Fruit fly (Drosophila melanogaster): ENCODE data around the gene CG7276.
A peak's percentile ranks its signal among the peaks of the same experiment; 100 is the strongest.

CG7276 gene

DNA sequence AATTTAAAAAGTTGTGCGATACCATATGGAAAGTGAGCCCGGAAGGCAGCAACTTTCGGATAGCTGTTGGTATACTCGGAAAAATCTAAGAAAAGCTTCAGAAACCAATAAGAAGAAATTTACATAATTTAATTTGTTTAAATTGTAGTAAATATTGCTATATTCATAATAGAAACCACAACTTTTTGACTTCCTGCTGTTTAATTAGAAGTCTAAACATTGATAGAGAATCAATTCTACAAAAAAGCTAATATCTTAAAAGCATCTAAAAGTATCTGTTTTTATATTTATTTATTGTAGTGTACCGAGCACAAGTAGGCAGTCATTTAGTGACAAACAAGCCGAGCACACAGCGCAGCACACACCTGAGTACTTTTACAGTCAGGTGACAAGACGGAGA is 1.7 kb upstream of the CG7276 start, which contains the start of gene CG13455:
TSS of gene CG13455 (plus strand) at position 301 of the 400 bp plus-strand sequence.
- TF ChIP-seq Snoo (tag; optimal IDR thresholded peaks at IDR 0.05) (no peak), CG4496 (GFP tag; IDR thresholded peaks at IDR 0.05) (no peak), CG15710 (tag; optimal IDR thresholded peaks at IDR 0.05) (no peak), CG10348 (GFP tag; IDR thresholded peaks at IDR 0.05) (no peak), CG14655 (GFP tag; optimal IDR thresholded peaks at IDR 0.05) (no peak)

dm6 chr3L:15498745-15499144 is 743 bp downstream of the CG7276 start, which contains the start of gene CG7275:
CG7275 (plus strand) TSS chr3L:15498959.
- no peak for TF ChIP-seq fd96Ca (GFP tag; IDR thresholded peaks at IDR 0.05)
- no peak for TF ChIP-seq rn (GFP tag; IDR thresholded peaks at IDR 0.05)
- TF ChIP-seq CG34367 (tag; optimal IDR thresholded peaks at IDR 0.05), result no peak
- TF ChIP-seq CG13204 (GFP tag; optimal IDR thresholded peaks at IDR 0.05), result no peak
- peak; percentile 7 for TF ChIP-seq CG15710 (tag; optimal IDR thresholded peaks at IDR 0.05)

DNA sequence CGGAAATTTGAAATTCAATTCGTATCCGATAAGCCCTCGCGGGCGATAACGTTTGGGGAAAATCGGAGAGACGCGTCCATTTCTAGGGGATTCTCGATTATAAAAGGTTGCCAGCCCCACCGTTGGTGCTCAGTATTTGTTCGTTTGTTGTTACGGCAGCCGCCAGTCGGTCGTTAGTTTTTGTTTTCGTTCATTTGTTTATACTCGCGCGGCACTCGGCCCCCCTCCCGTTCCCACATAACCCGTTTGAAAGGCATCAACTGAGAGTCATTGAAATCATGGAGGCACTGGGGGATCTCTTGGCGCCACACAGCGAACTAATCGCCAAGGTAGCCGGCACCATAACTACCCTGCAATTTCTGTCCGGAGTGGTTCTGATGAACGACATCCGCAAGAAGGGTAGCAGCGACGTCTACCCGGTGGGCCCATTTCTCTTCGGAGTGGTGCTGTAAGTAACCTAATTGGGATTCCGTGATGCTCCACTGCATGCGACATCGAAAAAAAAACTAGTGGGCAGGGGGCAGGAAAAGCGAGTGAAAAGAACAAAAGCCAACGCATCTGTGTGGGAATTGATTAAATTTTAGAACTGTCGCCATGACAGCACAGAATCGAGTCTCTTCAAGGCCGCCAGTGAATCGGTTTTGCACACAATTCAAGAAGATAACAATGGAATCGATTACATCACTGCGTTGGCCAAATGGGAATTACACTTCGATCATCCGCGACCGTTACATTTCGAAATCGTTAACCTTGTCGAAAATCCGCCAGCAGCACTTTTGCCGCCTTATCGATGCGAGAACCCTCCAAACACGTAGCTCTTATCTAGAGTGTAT is 3.0 kb downstream of the CG7276 start, which contains the start of gene CG7272:
TSS of gene CG7272 (plus strand) at position 126 of the 833 bp plus-strand sequence.
- no peak for TF ChIP-seq CG9948 (tag; optimal IDR thresholded peaks at IDR 0.05)
- no peak for TF ChIP-seq CG34367 (tag; optimal IDR thresholded peaks at IDR 0.05)
- TF ChIP-seq CG12605 (GFP tag; IDR thresholded peaks at IDR 0.05), result 0 out of 2 replicates have a peak, but pooled peaks have one; percentile 25
- TF ChIP-seq CG4496 (GFP tag; IDR thresholded peaks at IDR 0.05), result peak; percentile 57; the same call in 2 of the 3 replicates
- no peak for TF ChIP-seq CG17806 (tag; optimal IDR thresholded peaks at IDR 0.05)
- peak; percentile 42 for TF ChIP-seq CG8301 (tag; optimal IDR thresholded peaks at IDR 0.05)
- TF ChIP-seq fd96Ca (GFP tag; IDR thresholded peaks at IDR 0.05), result peak; percentile 60; the same call in 1 of the 3 replicates
- TF ChIP-seq CG10348 (GFP tag; IDR thresholded peaks at IDR 0.05), result no peak
- peak; percentile 3 for TF ChIP-seq CG15710 (tag; optimal IDR thresholded peaks at IDR 0.05)
- peak; percentile 49; the same call in 1 of the 2 replicates for TF ChIP-seq CG32121 (GFP tag; IDR thresholded peaks at IDR 0.05)
- no peak for TF ChIP-seq Pif1B (GFP tag; optimal IDR thresholded peaks at IDR 0.05)
- peak; percentile 58; the same call in 1 of the 2 replicates for TF ChIP-seq Ets98B (GFP tag; IDR thresholded peaks at IDR 0.05)
- no peak for TF ChIP-seq Pif1A (GFP tag; optimal IDR thresholded peaks at IDR 0.05)
- no peak for TF ChIP-seq gl (tag; optimal IDR thresholded peaks at IDR 0.05)
- no peak for TF ChIP-seq CG14655 (GFP tag; optimal IDR thresholded peaks at IDR 0.05)
- TF ChIP-seq D1 (tag; optimal IDR thresholded peaks at IDR 0.05), result peak; percentile 0
- peak; percentile 44 for TF ChIP-seq EcR (GFP tag; optimal IDR thresholded peaks at IDR 0.05)
- TF ChIP-seq CG8159 (tag; optimal IDR thresholded peaks at IDR 0.05), result no peak
- TF ChIP-seq CG13204 (GFP tag; optimal IDR thresholded peaks at IDR 0.05), result no peak
- no peak for TF ChIP-seq rn (GFP tag; IDR thresholded peaks at IDR 0.05)
- no peak for TF ChIP-seq Snoo (tag; optimal IDR thresholded peaks at IDR 0.05)

DNA sequence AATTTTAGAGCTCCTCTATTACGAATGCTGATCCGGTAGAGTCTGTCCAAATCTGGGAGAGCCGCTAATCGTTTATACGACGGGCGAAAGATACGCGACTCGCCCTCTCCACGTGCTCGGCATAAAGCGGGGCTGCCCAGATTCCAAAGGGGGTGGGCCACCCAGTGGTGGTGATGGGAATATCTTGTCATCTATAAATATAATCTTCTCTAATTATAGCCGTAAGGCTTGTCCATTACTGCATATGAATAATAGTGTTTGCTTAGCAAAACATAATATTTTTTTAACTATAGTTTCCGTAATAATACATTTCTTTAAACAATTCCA is 3.6 kb downstream of the CG7276 start:
- TF ChIP-seq D1 (tag; optimal IDR thresholded peaks at IDR 0.05) (no peak), CG32121 (GFP tag; IDR thresholded peaks at IDR 0.05) (no peak)

DNA sequence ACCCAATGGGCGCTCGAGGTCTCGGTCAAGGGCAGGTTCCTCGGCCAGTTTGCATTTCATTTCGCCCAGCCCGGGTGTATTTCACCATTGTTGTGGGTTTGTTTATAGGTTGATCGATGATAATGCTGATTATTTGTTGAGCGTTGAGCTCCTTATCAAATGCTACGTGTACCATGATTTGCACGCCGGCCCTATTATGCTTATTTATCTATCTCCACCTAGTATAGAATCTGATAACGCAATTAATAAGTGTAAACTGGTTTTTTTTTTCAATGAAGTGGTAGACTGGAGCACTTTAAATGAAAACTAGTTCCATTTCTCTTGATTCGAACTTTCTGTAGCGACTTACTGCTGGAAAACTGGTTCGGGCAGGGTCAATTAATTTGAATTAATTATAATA is 4.3 kb downstream of the CG7276 start:
- TF ChIP-seq Pif1A (GFP tag; optimal IDR thresholded peaks at IDR 0.05), result no peak
- TF ChIP-seq gl (tag; optimal IDR thresholded peaks at IDR 0.05), result no peak
- TF ChIP-seq CG8159 (tag; optimal IDR thresholded peaks at IDR 0.05), result no peak
- no peak for TF ChIP-seq CG8301 (tag; optimal IDR thresholded peaks at IDR 0.05)
- no peak for TF ChIP-seq CG32121 (GFP tag; IDR thresholded peaks at IDR 0.05)
- no peak for TF ChIP-seq Ets98B (GFP tag; IDR thresholded peaks at IDR 0.05)
- TF ChIP-seq EcR (GFP tag; optimal IDR thresholded peaks at IDR 0.05), result no peak
- no peak for TF ChIP-seq Pif1B (GFP tag; optimal IDR thresholded peaks at IDR 0.05)
- TF ChIP-seq CG17806 (tag; optimal IDR thresholded peaks at IDR 0.05), result no peak
- no peak for TF ChIP-seq CG12605 (GFP tag; IDR thresholded peaks at IDR 0.05)
- no peak for TF ChIP-seq CG9948 (tag; optimal IDR thresholded peaks at IDR 0.05)
- TF ChIP-seq Snoo (tag; optimal IDR thresholded peaks at IDR 0.05), result no peak
- no peak for TF ChIP-seq CG13204 (GFP tag; optimal IDR thresholded peaks at IDR 0.05)
- TF ChIP-seq CG34367 (tag; optimal IDR thresholded peaks at IDR 0.05), result no peak
- TF ChIP-seq D1 (tag; optimal IDR thresholded peaks at IDR 0.05), result no peak
- no peak for TF ChIP-seq CG4496 (GFP tag; IDR thresholded peaks at IDR 0.05)
- TF ChIP-seq CG15710 (tag; optimal IDR thresholded peaks at IDR 0.05), result no peak
- no peak for TF ChIP-seq fd96Ca (GFP tag; IDR thresholded peaks at IDR 0.05)
- no peak for TF ChIP-seq CG14655 (GFP tag; optimal IDR thresholded peaks at IDR 0.05)
- TF ChIP-seq rn (GFP tag; IDR thresholded peaks at IDR 0.05), result no peak

dm6 chr3L:15504687-15505086 is 6.7 kb downstream of the CG7276 start, which contains the start of gene CG7857:
CG7857 (minus strand) TSS chr3L:15504894.
- no peak for TF ChIP-seq Pif1B (GFP tag; optimal IDR thresholded peaks at IDR 0.05)
- TF ChIP-seq CG9948 (tag; optimal IDR thresholded peaks at IDR 0.05), result no peak
